Fruit fly (Drosophila melanogaster) whole organism, wandering third instar larva: ENCODE measurements around the gene CG3097.

Experiments
- Abd-B ChIP-seq: fragments of >200 bp; optimal IDR thresholded peaks from 2 replicates; lab custom pipeline; 2017; ENCODE audit warnings: missing biosample characterization, missing genetic modification characterization
- CG32264 ChIP-seq: fragments of 200-800 bp; sonication (Bioruptor generic); optimal IDR thresholded peaks from 2 replicates; lab custom pipeline; 2016; ENCODE audit warnings: missing biosample characterization, missing genetic modification characterization
- CG9705 ChIP-seq: fragments of 200-800 bp; sonication (Bioruptor generic); optimal IDR thresholded peaks from 2 replicates; lab custom pipeline; 2018; ENCODE audit warnings: missing biosample characterization, mild to moderate bottlenecking, missing genetic modification characterization
- CrebA ChIP-seq: fragments of 200-800 bp; sonication (Bioruptor generic); optimal IDR thresholded peaks from 2 replicates; lab custom pipeline; 2016; ENCODE audit warnings: missing biosample characterization, mild to moderate bottlenecking, missing genetic modification characterization, borderline replicate concordance
- Dfd ChIP-seq: fragments of >200 bp; optimal IDR thresholded peaks from 2 replicates; lab custom pipeline; 2017; ENCODE audit warnings: missing biosample characterization, missing genetic modification characterization
- Dif ChIP-seq: fragments of 200-275, 200-300 bp; sonication (Bioruptor generic); optimal IDR thresholded peaks from 2 replicates; lab custom pipeline; 2018; ENCODE audit warnings: missing biosample characterization, missing genetic modification characterization; ENCODE audit not compliant: partially characterized antibody
- GATAd ChIP-seq: sonication (Bioruptor generic); optimal IDR thresholded peaks from 2 replicates; lab custom pipeline; 2016; ENCODE audit warnings: missing biosample characterization, missing genetic modification characterization
- HLH106 ChIP-seq: fragments of 200-800 bp; optimal IDR thresholded peaks from 3 replicates; lab custom pipeline; 2019; ENCODE audit warnings: missing biosample characterization, mild to moderate bottlenecking, missing genetic modification characterization, moderate library complexity
- Hnf4 ChIP-seq: fragments of 200-800 bp; sonication (Bioruptor generic); optimal IDR thresholded peaks from 2 replicates; lab custom pipeline; 2016; ENCODE audit warnings: missing biosample characterization, mild to moderate bottlenecking, missing genetic modification characterization
- Hr78 ChIP-seq: fragments of >200 bp; optimal IDR thresholded peaks from 2 replicates; lab custom pipeline; 2017; ENCODE audit warnings: missing biosample characterization, missing genetic modification characterization
- Hr83 ChIP-seq: fragments of 200-300 bp; sonication (Bioruptor generic); optimal IDR thresholded peaks from 2 replicates; lab custom pipeline; 2016; ENCODE audit warnings: missing biosample characterization, mild to moderate bottlenecking, missing genetic modification characterization, moderate library complexity; ENCODE audit not compliant: poor library complexity, severe bottlenecking
- Jra ChIP-seq: sonication (Bioruptor generic); optimal IDR thresholded peaks from 2 replicates; lab custom pipeline; 2016; ENCODE audit warnings: missing biosample characterization, missing genetic modification characterization
- Mio ChIP-seq: sonication (Bioruptor generic); optimal IDR thresholded peaks from 2 replicates; lab custom pipeline; 2016; ENCODE audit warnings: missing biosample characterization, missing genetic modification characterization
- Myc ChIP-seq: fragments of >200 bp; optimal IDR thresholded peaks from 2 replicates; lab custom pipeline; 2017
- N ChIP-seq: fragments of >200 bp; optimal IDR thresholded peaks from 2 replicates; lab custom pipeline; 2018; ENCODE audit warnings: missing biosample characterization, missing external identifiers, missing genetic modification characterization
- OdsH ChIP-seq: fragments of 200-800 bp; sonication (Bioruptor generic); optimal IDR thresholded peaks from 2 replicates; lab custom pipeline; 2016; ENCODE audit warnings: missing biosample characterization, mild to moderate bottlenecking, missing genetic modification characterization
- Rel ChIP-seq, 2 experiments: fragments of 200-800 bp; sonication (Bioruptor generic) in 1 of 2; optimal IDR thresholded peaks; 2 replicates in 1 of 2; 3 replicates in 1 of 2; lab custom pipeline; 2016 to 2019; ENCODE audit warnings: mild to moderate bottlenecking in 2 of 2, missing biosample characterization in 2 of 2, missing genetic modification characterization in 2 of 2, moderate library complexity in 1 of 2
- Sp1 ChIP-seq: fragments of 200-800 bp; sonication (Bioruptor generic); optimal IDR thresholded peaks from 3 replicates; lab custom pipeline; 2019; ENCODE audit warnings: missing biosample characterization, mild to moderate bottlenecking, missing genetic modification characterization, moderate library complexity
- Vsx2 ChIP-seq: fragments of 200-300, 225-300 bp; sonication (Bioruptor generic); optimal IDR thresholded peaks from 2 replicates; lab custom pipeline; 2018; ENCODE audit warnings: missing biosample characterization, missing genetic modification characterization; ENCODE audit not compliant: partially characterized antibody
- br ChIP-seq: fragments of 200-800 bp; sonication (Bioruptor generic); optimal IDR thresholded peaks from 2 replicates; lab custom pipeline; 2016; ENCODE audit warnings: missing biosample characterization, missing genetic modification characterization
- brk ChIP-seq: fragments of 200-800 bp; sonication (Bioruptor generic); optimal IDR thresholded peaks from 2 replicates; lab custom pipeline; 2016; ENCODE audit warnings: missing biosample characterization, mild to moderate bottlenecking, missing genetic modification characterization
- dl ChIP-seq, 2 experiments: fragments of 175-275, 200-275 bp in 1 of 2; fragments of 200-275 bp in 1 of 2; sonication (Bioruptor generic); optimal IDR thresholded peaks; lab custom pipeline; 2018; ENCODE audit warnings: mild to moderate bottlenecking in 2 of 2, missing biosample characterization in 2 of 2, missing genetic modification characterization in 2 of 2, moderate library complexity in 2 of 2; ENCODE audit not compliant: partially characterized antibody in 2 of 2, insufficient read depth in 1 of 2
- dmrt93B ChIP-seq: fragments of 200-800 bp; sonication (Bioruptor generic); optimal IDR thresholded peaks from 2 replicates; lab custom pipeline; 2018; ENCODE audit warnings: missing biosample characterization, mild to moderate bottlenecking, missing genetic modification characterization
- dsf ChIP-seq: sonication (Bioruptor generic); optimal IDR thresholded peaks from 2 replicates; lab custom pipeline; 2016; ENCODE audit warnings: missing biosample characterization, missing genetic modification characterization, borderline replicate concordance
- ey ChIP-seq: fragments of 200-800 bp; sonication (Bioruptor generic); optimal IDR thresholded peaks from 2 replicates; lab custom pipeline; 2016; ENCODE audit warnings: missing biosample characterization, missing genetic modification characterization
- foxo ChIP-seq, 2 experiments: fragments of 200-800 bp; sonication (Bioruptor generic); optimal IDR thresholded peaks; 2 replicates in 1 of 2; 3 replicates in 1 of 2; lab custom pipeline; 2016 to 2017; ENCODE audit warnings: missing biosample characterization in 2 of 2, missing genetic modification characterization in 2 of 2
- fru ChIP-seq: fragments of 200-800 bp; sonication (Bioruptor generic); optimal IDR thresholded peaks from 3 replicates; lab custom pipeline; 2016; ENCODE audit warnings: missing biosample characterization, mild to moderate bottlenecking, missing genetic modification characterization
- h ChIP-seq: fragments of 200-800 bp; sonication (Bioruptor generic); optimal IDR thresholded peaks from 3 replicates; lab custom pipeline; 2016; ENCODE audit warnings: missing biosample characterization, mild to moderate bottlenecking, missing genetic modification characterization
- jim ChIP-seq: fragments of 175-275, 200-325 bp; sonication (Bioruptor generic); optimal IDR thresholded peaks from 2 replicates; lab custom pipeline; 2016; ENCODE audit warnings: missing biosample characterization, mild to moderate bottlenecking, missing genetic modification characterization
- lola ChIP-seq: fragments of >200 bp; optimal IDR thresholded peaks from 2 replicates; lab custom pipeline; 2017; ENCODE audit warnings: missing biosample characterization, missing genetic modification characterization
- pan ChIP-seq: fragments of >200 bp; optimal IDR thresholded peaks from 2 replicates; lab custom pipeline; 2017
- psq ChIP-seq: fragments of 200-800 bp; sonication (Bioruptor generic); optimal IDR thresholded peaks from 3 replicates; lab custom pipeline; 2017; ENCODE audit warnings: missing biosample characterization, mild to moderate bottlenecking, missing genetic modification characterization, moderate library complexity
- rgr ChIP-seq: fragments of 200-800 bp; sonication (Bioruptor generic); optimal IDR thresholded peaks from 3 replicates; lab custom pipeline; 2016; ENCODE audit warnings: missing biosample characterization, mild to moderate bottlenecking, missing genetic modification characterization
- sage ChIP-seq: fragments of 200-800 bp; sonication (Bioruptor generic); optimal IDR thresholded peaks from 2 replicates; lab custom pipeline; 2016; ENCODE audit warnings: missing biosample characterization, mild to moderate bottlenecking, missing genetic modification characterization
- sv ChIP-seq: fragments of 200-800 bp; sonication (Bioruptor generic); optimal IDR thresholded peaks from 3 replicates; lab custom pipeline; 2016; ENCODE audit warnings: missing biosample characterization, missing genetic modification characterization
- tai ChIP-seq: sonication (Bioruptor generic); optimal IDR thresholded peaks from 2 replicates; lab custom pipeline; 2016; ENCODE audit warnings: missing biosample characterization, missing genetic modification characterization
- usp ChIP-seq: fragments of >200 bp; optimal IDR thresholded peaks from 2 replicates; lab custom pipeline; 2017; ENCODE audit warnings: missing biosample characterization, missing genetic modification characterization
- woc ChIP-seq: sonication (Bioruptor generic); optimal IDR thresholded peaks from 2 replicates; lab custom pipeline; 2016; ENCODE audit warnings: missing biosample characterization, mild to moderate bottlenecking, missing genetic modification characterization

CG3097 gene

DNA sequence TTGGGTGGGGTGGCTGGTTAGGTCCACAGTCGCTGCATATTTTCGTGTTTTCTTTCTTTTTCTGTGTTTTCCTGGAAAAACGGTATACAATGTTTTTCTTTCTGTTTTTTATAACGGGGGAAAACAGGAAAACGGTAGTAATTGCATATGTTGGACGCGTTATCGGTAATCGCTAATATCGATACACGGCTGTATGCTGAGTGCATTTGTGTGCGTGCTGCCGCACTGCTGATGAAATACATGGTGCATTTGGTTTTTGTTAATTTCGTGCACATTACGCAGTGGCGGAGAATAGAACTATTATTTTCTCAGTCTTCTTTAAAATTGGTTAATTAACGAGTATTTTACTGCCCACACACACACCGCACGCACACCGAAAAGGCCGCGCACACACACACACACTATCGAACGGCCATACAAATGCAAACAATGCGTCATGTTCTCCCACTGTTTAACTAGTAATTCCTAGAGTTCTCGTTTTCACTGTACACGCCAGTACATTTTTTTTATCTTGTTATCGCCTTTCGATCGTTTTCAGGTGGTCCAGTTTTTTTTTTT, 7.1 kb downstream of the CG3097 start:
- no peak for TF ChIP-seq Dfd (GFP tag; lab: Kevin White, UChicago)
- no peak for TF ChIP-seq Rel (GFP tag; optimal IDR thresholded peaks at IDR 0.05; lab: Kevin White, UChicago)
- peak; percentile 98 for TF ChIP-seq Rel (tag; optimal IDR thresholded peaks at IDR 0.05; lab: Kevin White, UChicago)

DNA sequence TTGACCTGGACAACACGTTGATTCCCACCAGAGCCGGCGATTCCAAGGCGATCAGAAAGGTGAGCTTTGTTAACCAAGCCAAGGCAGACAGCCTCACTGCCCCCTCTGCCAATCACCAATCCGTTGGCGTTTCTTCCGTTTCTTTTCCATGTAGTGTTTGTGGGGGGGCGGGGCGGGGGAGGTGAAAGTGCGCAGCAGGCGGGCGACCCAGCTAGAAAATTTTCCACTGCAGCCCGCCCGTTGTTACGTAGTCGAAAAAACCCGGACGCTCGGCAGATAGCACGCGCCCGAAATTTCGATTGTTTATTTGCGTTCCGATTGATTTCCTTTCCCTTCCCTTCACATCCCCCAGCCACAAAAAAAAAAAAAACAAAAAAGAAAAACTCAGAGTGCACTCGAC, 14.4 kb downstream of the CG3097 start:
- TF ChIP-seq woc (no peak), jim (peak; percentile 82), Rel (GFP tag; optimal IDR thresholded peaks at IDR 0.05; lab: Kevin White, UChicago) (no peak), Rel (tag; optimal IDR thresholded peaks at IDR 0.05; lab: Kevin White, UChicago) (peak; percentile 53), CG9705 (GFP tag; lab: Kevin White, UChicago) (no peak), tai (GFP tag; lab: Kevin White, UChicago) (no peak), Dfd (GFP tag; lab: Kevin White, UChicago) (peak; percentile 2), h (no peak), Hr78 (GFP tag; lab: Kevin White, UChicago) (no peak), ey (GFP tag; lab: Kevin White, UChicago) (no peak), CrebA (GFP tag; lab: Kevin White, UChicago) (no peak)
- TF ChIP-seq, all 38 proteins: peak for 3

DNA sequence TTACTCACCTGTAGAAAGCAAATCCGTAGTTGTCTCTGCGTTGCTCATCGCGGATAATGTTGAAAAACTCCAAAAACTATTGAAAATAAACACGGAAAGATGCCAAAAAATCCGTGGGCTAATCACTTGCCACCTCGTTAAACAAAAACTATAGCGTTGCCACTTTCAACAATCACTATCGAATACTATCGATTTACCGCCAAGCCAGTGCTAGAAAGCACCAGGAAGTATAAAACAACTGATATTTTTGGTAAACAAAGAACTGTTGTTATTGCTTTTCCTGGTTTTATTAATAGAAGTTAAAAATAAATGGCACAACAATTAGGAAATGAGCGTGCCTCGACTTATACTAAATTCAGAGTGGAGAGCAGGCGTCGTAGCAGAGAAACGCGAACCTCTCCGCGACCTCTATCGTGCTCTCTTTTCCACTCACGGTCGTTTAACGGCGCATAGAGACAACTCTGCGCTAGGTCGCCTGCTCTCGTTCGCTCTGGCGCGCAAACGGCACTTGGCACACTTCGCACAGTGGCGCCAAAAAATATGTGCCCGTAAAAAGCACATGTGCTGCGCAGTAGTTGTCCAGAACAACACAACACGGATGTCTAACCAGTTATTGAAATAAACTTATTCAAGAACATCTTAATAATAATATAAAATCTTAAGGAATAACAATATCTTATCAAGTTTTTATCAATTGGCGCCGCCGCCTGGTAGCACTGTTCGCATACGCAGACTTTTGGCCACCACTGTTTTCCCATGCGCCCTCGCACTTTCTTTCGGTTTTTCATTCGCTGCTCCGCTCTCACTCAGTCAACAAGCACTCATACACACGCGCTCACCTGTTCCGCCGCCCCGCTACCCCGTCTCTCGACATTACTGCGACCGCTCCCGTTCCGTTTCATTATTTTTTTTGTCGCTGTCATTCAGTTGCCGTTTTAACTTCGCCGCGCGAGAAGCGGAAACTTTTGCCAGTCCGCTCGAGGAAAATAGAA, 15.4 kb downstream of the CG3097 start, which contains the start of the genes lin-52 and CG15771:
Gene lin-52 (minus strand): TSS at position 122 of the 992 bp plus-strand sequence.
Gene CG15771 (plus strand): TSS at position 738 of the 992 bp plus-strand sequence.
- no peak for TF ChIP-seq Dfd (GFP tag; lab: Kevin White, UChicago)
- peak; percentile 95 for TF ChIP-seq Hr83 (GFP tag; lab: Kevin White, UChicago)
- peak; percentile 96 for TF ChIP-seq psq (GFP tag; lab: Kevin White, UChicago)
- no peak for TF ChIP-seq CrebA (GFP tag; lab: Kevin White, UChicago)
- peak; percentile 92 for TF ChIP-seq woc
- TF ChIP-seq jim = peak; percentile 91
- peak; percentile 59 for TF ChIP-seq CG32264 (GFP tag; lab: Kevin White, UChicago)
- peak; percentile 80 for TF ChIP-seq Dif (GFP tag; lab: Kevin White, UChicago)
- TF ChIP-seq dmrt93B (GFP tag; lab: Kevin White, UChicago) = peak; percentile 96
- peak; percentile 89 for TF ChIP-seq sv (GFP tag; lab: Kevin White, UChicago)
- TF ChIP-seq Rel (GFP tag; optimal IDR thresholded peaks at IDR 0.05; lab: Kevin White, UChicago) = peak; percentile 95
- peak; percentile 85 for TF ChIP-seq Rel (tag; optimal IDR thresholded peaks at IDR 0.05; lab: Kevin White, UChicago)
- no peak for TF ChIP-seq lola (GFP tag; lab: Kevin White, UChicago)
- TF ChIP-seq fru (GFP tag; lab: Kevin White, UChicago) = peak; percentile 99
- peak in 1 of 2 experiments; percentile 96 for TF ChIP-seq foxo (GFP tag; optimal IDR thresholded peaks at IDR 0.05; lab: Kevin White, UChicago)
- TF ChIP-seq Hnf4 (GFP tag; lab: Kevin White, UChicago) = peak; percentile 77
- peak; percentile 48 for TF ChIP-seq Myc (lab: Kevin White, UChicago)
- TF ChIP-seq pan = no peak
- TF ChIP-seq ey (GFP tag; lab: Kevin White, UChicago) = peak; percentile 93
- TF ChIP-seq Mio (GFP tag; lab: Kevin White, UChicago) = peak; percentile 31
- peak; percentile 37 for TF ChIP-seq dsf (GFP tag; lab: Kevin White, UChicago)
- TF ChIP-seq dl (GFP tag; optimal IDR thresholded peaks at IDR 0.05; lab: Kevin White, UChicago; ENCODE audit: insufficient read depth in 1 of 2, partially characterized antibody in 2 of 2) = peak; percentile 60 to 68
- TF ChIP-seq CG9705 (GFP tag; lab: Kevin White, UChicago) = peak; percentile 95
- peak; percentile 93 for TF ChIP-seq OdsH (GFP tag; lab: Kevin White, UChicago)
- peak; percentile 58 for TF ChIP-seq GATAd (GFP tag; lab: Kevin White, UChicago)
- no peak for TF ChIP-seq N (GFP tag; lab: Kevin White, UChicago)
- TF ChIP-seq Abd-B = no peak
- TF ChIP-seq h = peak; percentile 99
- no peak for TF ChIP-seq Vsx2 (GFP tag; lab: Kevin White, UChicago)
- TF ChIP-seq usp (GFP tag; lab: Kevin White, UChicago) = no peak
- peak; percentile 87 for TF ChIP-seq brk (GFP tag; lab: Kevin White, UChicago)
- no peak for TF ChIP-seq tai (GFP tag; lab: Kevin White, UChicago)
- TF ChIP-seq rgr = peak; percentile 93
- peak; percentile 97 for TF ChIP-seq Sp1 (GFP tag; lab: Kevin White, UChicago)
- TF ChIP-seq br = peak; percentile 91
- peak; percentile 97 for TF ChIP-seq HLH106
- TF ChIP-seq Hr78 (GFP tag; lab: Kevin White, UChicago) = no peak
- peak; percentile 90 for TF ChIP-seq sage (GFP tag; lab: Kevin White, UChicago)
- peak; percentile 81 for TF ChIP-seq Jra (GFP tag; lab: Kevin White, UChicago)
